Fruit fly (Drosophila melanogaster) whole organism, wandering third instar larva: ENCODE measurements around the gene beta-Spec.

ENCODE experiments used
- Dfd ChIP-seq: fragments of >200 bp; optimal IDR thresholded peaks from 2 replicates; lab custom pipeline; 2017; ENCODE audit warnings: missing biosample characterization, missing genetic modification characterization
- HLH106 ChIP-seq: fragments of 200-800 bp; optimal IDR thresholded peaks from 3 replicates; lab custom pipeline; 2019; ENCODE audit warnings: missing biosample characterization, mild to moderate bottlenecking, missing genetic modification characterization, moderate library complexity
- Jra ChIP-seq: sonication (Bioruptor generic); optimal IDR thresholded peaks from 2 replicates; lab custom pipeline; 2016; ENCODE audit warnings: missing biosample characterization, missing genetic modification characterization
- OdsH ChIP-seq: fragments of 200-800 bp; sonication (Bioruptor generic); optimal IDR thresholded peaks from 2 replicates; lab custom pipeline; 2016; ENCODE audit warnings: missing biosample characterization, mild to moderate bottlenecking, missing genetic modification characterization
- Vsx2 ChIP-seq: fragments of 200-300, 225-300 bp; sonication (Bioruptor generic); optimal IDR thresholded peaks from 2 replicates; lab custom pipeline; 2018; ENCODE audit warnings: missing biosample characterization, missing genetic modification characterization; ENCODE audit not compliant: partially characterized antibody
- dmrt93B ChIP-seq: fragments of 200-800 bp; sonication (Bioruptor generic); optimal IDR thresholded peaks from 2 replicates; lab custom pipeline; 2018; ENCODE audit warnings: missing biosample characterization, mild to moderate bottlenecking, missing genetic modification characterization
- fru ChIP-seq: fragments of 200-800 bp; sonication (Bioruptor generic); optimal IDR thresholded peaks from 3 replicates; lab custom pipeline; 2016; ENCODE audit warnings: missing biosample characterization, mild to moderate bottlenecking, missing genetic modification characterization
- jim ChIP-seq: fragments of 175-275, 200-325 bp; sonication (Bioruptor generic); optimal IDR thresholded peaks from 2 replicates; lab custom pipeline; 2016; ENCODE audit warnings: missing biosample characterization, mild to moderate bottlenecking, missing genetic modification characterization
- lola ChIP-seq: fragments of >200 bp; optimal IDR thresholded peaks from 2 replicates; lab custom pipeline; 2017; ENCODE audit warnings: missing biosample characterization, missing genetic modification characterization
- pan ChIP-seq: fragments of >200 bp; optimal IDR thresholded peaks from 2 replicates; lab custom pipeline; 2017
- rgr ChIP-seq: fragments of 200-800 bp; sonication (Bioruptor generic); optimal IDR thresholded peaks from 3 replicates; lab custom pipeline; 2016; ENCODE audit warnings: missing biosample characterization, mild to moderate bottlenecking, missing genetic modification characterization
- usp ChIP-seq: fragments of >200 bp; optimal IDR thresholded peaks from 2 replicates; lab custom pipeline; 2017; ENCODE audit warnings: missing biosample characterization, missing genetic modification characterization

DNA sequence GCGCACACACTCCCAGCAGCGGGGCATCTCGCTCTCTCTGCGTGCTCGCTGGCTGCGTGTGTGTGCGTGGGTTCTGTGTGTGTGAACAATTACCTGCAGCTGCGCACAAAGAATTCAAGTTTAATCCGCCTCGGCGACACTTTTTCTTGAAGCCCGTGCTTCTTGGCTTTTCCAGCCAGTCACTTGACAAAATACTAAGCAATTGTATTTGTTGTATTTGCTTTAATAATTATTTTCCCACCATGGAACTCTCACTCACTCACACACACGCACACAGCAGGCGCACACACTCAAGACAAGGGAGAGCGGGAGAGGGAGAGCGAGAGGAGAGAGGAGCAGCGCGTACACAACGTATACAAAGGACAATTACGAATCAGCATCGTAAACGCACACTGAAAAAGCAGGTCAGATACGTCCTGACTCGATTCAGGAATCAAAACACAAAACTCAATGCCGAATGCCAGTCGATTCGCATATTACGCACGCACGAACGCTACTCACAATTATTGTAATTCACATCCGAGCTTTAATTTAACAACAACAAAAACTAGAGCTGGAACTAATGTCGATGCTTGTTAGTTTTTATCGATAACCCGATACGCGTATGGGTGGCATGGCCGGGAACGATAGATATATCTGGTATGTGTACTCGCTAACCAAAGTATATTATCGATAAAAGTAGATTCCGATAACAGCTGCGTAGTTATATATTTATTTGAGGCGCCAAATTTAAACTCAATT lies 5.0 kb upstream of the beta-Spec start, which contains the start of gene RhoGAPp190:
- TF ChIP-seq HLH106 (tag; lab: Kevin White, UChicago) (no peak), usp (GFP tag; lab: Kevin White, UChicago) (no peak), dmrt93B (no peak), fru (GFP tag; lab: Kevin White, UChicago) (no peak), Dfd (no peak), rgr (GFP tag; lab: Kevin White, UChicago) (no peak), OdsH (no peak), jim (no peak), Vsx2 (no peak), Jra (GFP tag; lab: Kevin White, UChicago) (no peak), lola (GFP tag; lab: Kevin White, UChicago) (no peak), pan (lab: Kevin White, UChicago) (no peak)
